Worm (Caenorhabditis elegans): ENCODE results near the gene K01A2.4.

DNA sequence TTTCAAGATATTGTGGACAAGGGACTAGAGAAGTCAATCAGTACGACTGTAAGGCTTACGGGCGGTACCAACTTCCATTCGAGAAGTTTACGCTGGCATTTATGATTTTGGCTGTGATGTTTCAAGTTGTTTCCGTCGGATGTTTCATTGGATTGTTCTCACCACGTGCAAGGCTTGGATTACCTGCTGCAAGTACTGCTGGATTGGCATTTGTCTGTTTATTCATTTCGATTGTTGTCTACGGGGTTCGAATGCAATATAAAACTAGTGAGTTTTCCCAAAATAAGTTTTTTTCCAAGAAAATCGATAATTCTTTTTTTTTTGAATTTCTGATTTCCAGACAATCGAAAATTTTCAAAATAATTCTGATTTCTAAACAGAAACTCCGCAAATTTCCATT lies 33.5 kb downstream of the K01A2.4 start:
- TF ChIP-seq dao-5 (tag; optimal IDR thresholded peaks at IDR 0.05), result no peak
- no peak for TF ChIP-seq him-1 (tag; optimal IDR thresholded peaks at IDR 0.05)
